Worm (Caenorhabditis elegans) whole organism, L2 larva: Measurements from ENCODE around the gene jac-1.

Experiments
- ama-1 ChIP-seq: fragments of 150-350 bp; optimal IDR thresholded peaks from 2 replicates; lab custom pipeline; 2018; ENCODE audit warnings: inconsistent platforms
- lin-11 ChIP-seq: fragments of 150-350 bp; sonication (generic microtip); optimal IDR thresholded peaks from 2 replicates; lab custom pipeline; 2014; ENCODE audit warnings: missing biosample characterization, missing genetic modification characterization, inconsistent platforms, mixed read lengths
- nhr-23 ChIP-seq: fragments of 150-350 bp; optimal IDR thresholded peaks from 2 replicates; lab custom pipeline; 2014; ENCODE audit warnings: missing biosample characterization, missing genetic modification reagents, missing genetic modification characterization
- zag-1 ChIP-seq: fragments of 150-350 bp; optimal IDR thresholded peaks from 2 replicates; lab custom pipeline; 2014; ENCODE audit warnings: missing biosample characterization, missing genetic modification characterization

DNA sequence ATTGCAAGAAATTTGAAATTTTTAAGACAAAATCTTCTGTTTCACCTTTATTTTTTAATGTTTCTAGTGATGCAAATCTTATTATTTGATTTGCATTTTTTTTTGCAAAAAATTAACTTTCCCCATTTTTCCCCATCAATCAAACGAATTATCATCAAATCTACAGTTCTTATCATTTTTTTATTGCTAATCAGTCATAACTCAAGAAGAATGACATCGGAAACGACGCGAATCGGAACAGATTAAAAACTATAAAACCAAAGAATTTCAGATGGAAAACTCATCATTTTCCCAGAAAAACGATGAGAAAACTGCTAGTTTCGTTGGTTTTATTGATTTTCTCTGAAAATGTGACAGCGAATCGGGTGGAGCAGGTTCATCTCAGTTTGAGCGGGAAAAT lies 75.0 kb downstream of the jac-1 start, which contains the start of gene Y105C5B.15:
- TF ChIP-seq lin-11 (tag; lab: Kevin White, UChicago) (no peak), ama-1 (lab: Kevin White, UChicago) (no peak), zag-1 (tag; lab: Kevin White, UChicago) (no peak), nhr-23 (tag; lab: Kevin White, UChicago) (no peak)
